Worm (Caenorhabditis elegans) whole organism, young adult: ENCODE data around the gene W02A2.8.

Experiments used
- B0035.1 ChIP-seq: sonication (generic microtip); optimal IDR thresholded peaks from 2 replicates; lab custom pipeline; 2016; ENCODE audit warnings: missing genetic modification characterization, mild to moderate bottlenecking, missing compliant biosample characterization, missing genotype, missing genetic modification reagents
- B0261.1 ChIP-seq: sonication (generic microtip); optimal IDR thresholded peaks from 2 replicates; lab custom pipeline; 2016; ENCODE audit warnings: mild to moderate bottlenecking, missing genetic modification characterization, moderate library complexity, missing compliant biosample characterization
- B0336.3 ChIP-seq: fragments of 200-800 bp; sonication (Bioruptor generic); IDR thresholded peaks from 2 replicates; pipeline ENCODE4 v1.3.6; 2022; ENCODE audit warnings: missing genetic modification characterization, missing compliant biosample characterization
- D2030.7 ChIP-seq: fragments of 200-800 bp; sonication (Bioruptor generic); IDR thresholded peaks from 2 replicates; pipeline ENCODE4 v1.3.6; 2022; ENCODE audit warnings: missing genetic modification reagents, missing genetic modification characterization, missing compliant biosample characterization
- F22D6.2 ChIP-seq: sonication (generic microtip); optimal IDR thresholded peaks from 2 replicates; lab custom pipeline; 2016; ENCODE audit warnings: mild to moderate bottlenecking, missing genetic modification characterization, missing compliant biosample characterization
- F49E8.2 ChIP-seq: sonication (generic microtip); optimal IDR thresholded peaks from 3 replicates; lab custom pipeline; 2017; ENCODE audit warnings: missing genetic modification characterization, mild to moderate bottlenecking, missing compliant biosample characterization, antibody characterized with exemption, moderate library complexity; ENCODE audit not compliant: insufficient read depth
- T07F8.4 ChIP-seq: sonication (generic microtip); optimal IDR thresholded peaks from 2 replicates; lab custom pipeline; 2016; ENCODE audit warnings: mild to moderate bottlenecking, missing genetic modification characterization, moderate library complexity, missing compliant biosample characterization
- T26A5.8 ChIP-seq: sonication (generic microtip); optimal IDR thresholded peaks from 2 replicates; lab custom pipeline; 2016; ENCODE audit warnings: missing genetic modification characterization, missing compliant biosample characterization
- Y53G8AR.9 ChIP-seq: fragments of 200-800 bp; sonication (Bioruptor generic); conservative IDR thresholded peaks from 2 replicates; pipeline ENCODE4 v1.3.6; 2022; ENCODE audit warnings: missing genetic modification reagents, missing genetic modification characterization, missing compliant biosample characterization
- Y56A3A.18 ChIP-seq: fragments of 200-800 bp; sonication (Bioruptor generic); IDR thresholded peaks from 2 replicates; pipeline ENCODE4 v1.3.6; 2022; ENCODE audit warnings: missing genetic modification reagents, missing genetic modification characterization, missing compliant biosample characterization
- Y79H2A.3 ChIP-seq: fragments of 200-800 bp; sonication (Bioruptor generic); conservative IDR thresholded peaks from 2 replicates; pipeline ENCODE4 v1.3.6; 2022; ENCODE audit warnings: missing genetic modification reagents, missing genetic modification characterization, missing compliant biosample characterization
- ZK185.1 ChIP-seq: sonication (generic microtip); optimal IDR thresholded peaks from 2 replicates; lab custom pipeline; 2016; ENCODE audit warnings: mild to moderate bottlenecking, missing genetic modification characterization, missing compliant biosample characterization; ENCODE audit not compliant: poor library complexity, severe bottlenecking
- aptf-2 ChIP-seq: fragments of 200-800 bp; sonication (Bioruptor generic); conservative IDR thresholded peaks from 2 replicates; pipeline ENCODE4 v1.3.6; 2022; ENCODE audit warnings: missing genetic modification reagents, missing genetic modification characterization, missing compliant biosample characterization
- attf-5 ChIP-seq: fragments of 200-800 bp; sonication (Bioruptor generic); optimal IDR thresholded peaks from 2 replicates; lab custom pipeline; 2018; ENCODE audit warnings: mild to moderate bottlenecking, missing genetic modification characterization, missing compliant biosample characterization
- bed-1 ChIP-seq: fragments of 200-800 bp; sonication (Bioruptor generic); IDR thresholded peaks from 2 replicates; pipeline ENCODE4 v1.3.6; 2022; ENCODE audit warnings: missing genetic modification reagents, missing genetic modification characterization, missing compliant biosample characterization
- cebp-1 ChIP-seq, 2 experiments: fragments of 200-800 bp in 1 of 2; sonication (Bioruptor generic) in 1 of 2; sonication (generic microtip) in 1 of 2; IDR thresholded peaks in 1 of 2; optimal IDR thresholded peaks in 1 of 2; 2 replicates each; pipeline versions ENCODE4 v1.3.6 to Lab custom; 2017 to 2022; ENCODE audit warnings: missing compliant biosample characterization in 2 of 2, missing genetic modification characterization in 2 of 2, mild to moderate bottlenecking in 1 of 2, missing genetic modification reagents in 1 of 2, moderate library complexity in 1 of 2
- cebp-2 ChIP-seq: fragments of 200-800 bp; sonication (Bioruptor generic); IDR thresholded peaks from 2 replicates; pipeline ENCODE4 v1.3.6; 2022; ENCODE audit warnings: missing genetic modification characterization, missing compliant biosample characterization
- ceh-27 ChIP-seq: fragments of 200-800 bp; sonication (Bioruptor generic); optimal IDR thresholded peaks from 2 replicates; lab custom pipeline; 2018; ENCODE audit warnings: mild to moderate bottlenecking, missing genetic modification characterization, moderate library complexity, missing compliant biosample characterization
- ceh-79 ChIP-seq: sonication (generic microtip); optimal IDR thresholded peaks from 2 replicates; lab custom pipeline; 2017; ENCODE audit warnings: mild to moderate bottlenecking, missing genetic modification characterization, missing compliant biosample characterization
- die-1 ChIP-seq: sonication (generic microtip); optimal IDR thresholded peaks from 2 replicates; lab custom pipeline; 2016; ENCODE audit warnings: missing genotype, mild to moderate bottlenecking, missing genetic modification characterization, missing compliant biosample characterization
- dox-1 ChIP-seq: fragments of 200-800 bp; sonication (Bioruptor generic); IDR thresholded peaks from 2 replicates; pipeline ENCODE4 v1.3.6; 2022; ENCODE audit warnings: missing genetic modification reagents, missing genetic modification characterization, missing compliant biosample characterization
- dpff-1 ChIP-seq: sonication (generic microtip); optimal IDR thresholded peaks from 2 replicates; lab custom pipeline; 2017; ENCODE audit warnings: mild to moderate bottlenecking, missing genetic modification characterization, missing compliant biosample characterization
- gei-17 ChIP-seq: fragments of 200-800 bp; sonication (Bioruptor generic); optimal IDR thresholded peaks from 2 replicates; lab custom pipeline; 2018; ENCODE audit warnings: mild to moderate bottlenecking, missing genetic modification characterization, missing compliant biosample characterization
- hmg-1.2 ChIP-seq: fragments of 200-800 bp; sonication (Bioruptor generic); IDR thresholded peaks from 2 replicates; pipeline ENCODE4 v1.3.6; 2022; ENCODE audit warnings: missing genetic modification reagents, missing genetic modification characterization, missing compliant biosample characterization
- hmg-20 ChIP-seq: fragments of 200-800 bp; sonication (Bioruptor generic); IDR thresholded peaks from 2 replicates; pipeline ENCODE4 v1.3.6; 2022; ENCODE audit warnings: missing genetic modification reagents, missing genetic modification characterization, missing compliant biosample characterization
- hsf-1 ChIP-seq: fragments of 200-800 bp; sonication (Bioruptor generic); IDR thresholded peaks from 2 replicates; pipeline ENCODE4 v1.3.6; 2022; ENCODE audit warnings: missing genetic modification reagents, missing genetic modification characterization, missing compliant biosample characterization
- lin-40 ChIP-seq: sonication (generic microtip); optimal IDR thresholded peaks from 2 replicates; lab custom pipeline; 2016; ENCODE audit warnings: missing genetic modification characterization, mild to moderate bottlenecking, missing compliant biosample characterization, missing genotype, missing genetic modification reagents
- lin-54 ChIP-seq: fragments of 200-800 bp; sonication (Bioruptor generic); optimal IDR thresholded peaks from 2 replicates; lab custom pipeline; 2018; ENCODE audit warnings: mild to moderate bottlenecking, missing genetic modification characterization, missing compliant biosample characterization
- lir-1 ChIP-seq: fragments of 200-800 bp; sonication (Bioruptor generic); conservative IDR thresholded peaks from 2 replicates; pipeline ENCODE4 v1.3.6; 2022; ENCODE audit warnings: missing genetic modification reagents, missing genetic modification characterization, missing compliant biosample characterization
- madf-3 ChIP-seq: fragments of 200-800 bp; sonication (Bioruptor generic); IDR thresholded peaks from 2 replicates; pipeline ENCODE4 v1.3.6; 2022; ENCODE audit warnings: missing genetic modification reagents, missing genetic modification characterization, missing compliant biosample characterization
- mcd-1 ChIP-seq: fragments of 200-800 bp; sonication (Bioruptor generic); IDR thresholded peaks from 2 replicates; pipeline ENCODE4 v1.3.6; 2022; ENCODE audit warnings: missing genetic modification reagents, missing genetic modification characterization, missing compliant biosample characterization
- nfyb-1 ChIP-seq: fragments of 200-800 bp; sonication (Bioruptor generic); IDR thresholded peaks from 2 replicates; pipeline ENCODE4 v1.3.6; 2022; ENCODE audit warnings: missing genetic modification reagents, missing genetic modification characterization, missing compliant biosample characterization
- nhr-80 ChIP-seq: sonication (generic microtip); optimal IDR thresholded peaks from 2 replicates; lab custom pipeline; 2016; ENCODE audit warnings: missing genetic modification characterization, missing compliant biosample characterization
- pbrm-1 ChIP-seq: fragments of 200-800 bp; sonication (Bioruptor generic); IDR thresholded peaks from 2 replicates; pipeline ENCODE4 v1.3.6; 2022; ENCODE audit warnings: missing genetic modification reagents, missing genetic modification characterization, missing compliant biosample characterization
- repo-1 ChIP-seq: sonication (generic microtip); optimal IDR thresholded peaks from 2 replicates; lab custom pipeline; 2017; ENCODE audit warnings: mild to moderate bottlenecking, missing genetic modification characterization, missing compliant biosample characterization
- snpc-3.4 ChIP-seq: sonication (generic microtip); optimal IDR thresholded peaks from 2 replicates; lab custom pipeline; 2017; ENCODE audit warnings: missing genetic modification characterization, mild to moderate bottlenecking, missing compliant biosample characterization, antibody characterized with exemption, moderate library complexity, missing genotype, missing genetic modification reagents
- tbp1 ChIP-seq: fragments of 200-800 bp; sonication (Bioruptor generic); optimal IDR thresholded peaks from 2 replicates; lab custom pipeline; 2018; ENCODE audit warnings: mild to moderate bottlenecking, missing genetic modification characterization, missing compliant biosample characterization
- tlf-1 ChIP-seq: fragments of 200-800 bp; sonication (Bioruptor generic); optimal IDR thresholded peaks from 2 replicates; lab custom pipeline; 2018; ENCODE audit warnings: mild to moderate bottlenecking, missing genetic modification characterization, missing compliant biosample characterization
- xnd-1 ChIP-seq: sonication (generic microtip); optimal IDR thresholded peaks from 2 replicates; lab custom pipeline; 2016; ENCODE audit warnings: missing genotype, missing genetic modification reagents, missing genetic modification characterization, missing compliant biosample characterization
- zim-3 ChIP-seq: sonication (generic microtip); optimal IDR thresholded peaks from 2 replicates; lab custom pipeline; 2017; ENCODE audit warnings: mild to moderate bottlenecking, missing genetic modification characterization, moderate library complexity, missing compliant biosample characterization
- ztf-26 ChIP-seq: sonication (generic microtip); optimal IDR thresholded peaks from 2 replicates; lab custom pipeline; 2017; ENCODE audit warnings: missing genetic modification characterization, missing compliant biosample characterization

Gene W02A2.8

DNA sequence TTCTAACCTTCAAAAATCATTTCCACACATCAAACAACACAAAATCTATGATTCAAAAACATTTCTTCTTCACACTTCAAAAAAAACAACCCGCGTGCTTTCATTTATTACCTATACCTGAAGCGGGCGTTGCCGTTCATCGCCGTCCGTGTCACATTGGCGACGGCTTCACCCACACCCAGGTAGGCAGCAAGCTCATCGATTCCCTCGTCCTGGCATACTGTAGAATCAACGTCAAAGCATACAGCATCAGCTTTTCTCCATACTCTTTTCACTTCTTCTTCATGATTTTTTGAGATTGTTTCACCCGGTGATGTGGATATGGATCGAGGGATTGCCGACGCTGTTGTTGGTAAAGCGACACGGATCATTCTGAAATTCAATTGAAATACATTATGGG, 33.8 kb upstream of the W02A2.8 start:
- TF ChIP-seq D2030.7 (GFP tag; lab: Robert Waterston, UW): no peak
- 0 out of 2 replicates have a peak, but pooled peaks have one; percentile 28 for TF ChIP-seq dox-1 (GFP tag; lab: Robert Waterston, UW)
- TF ChIP-seq Y53G8AR.9 (GFP tag; lab: Robert Waterston, UW): no peak
- peak; percentile 35 for TF ChIP-seq ztf-26 (tag; lab: Kevin White, UChicago)
- TF ChIP-seq hsf-1: 0 out of 2 replicates have a peak, but pooled peaks have one; percentile 40
- peak; percentile 67 for TF ChIP-seq zim-3 (tag; lab: Kevin White, UChicago)

DNA sequence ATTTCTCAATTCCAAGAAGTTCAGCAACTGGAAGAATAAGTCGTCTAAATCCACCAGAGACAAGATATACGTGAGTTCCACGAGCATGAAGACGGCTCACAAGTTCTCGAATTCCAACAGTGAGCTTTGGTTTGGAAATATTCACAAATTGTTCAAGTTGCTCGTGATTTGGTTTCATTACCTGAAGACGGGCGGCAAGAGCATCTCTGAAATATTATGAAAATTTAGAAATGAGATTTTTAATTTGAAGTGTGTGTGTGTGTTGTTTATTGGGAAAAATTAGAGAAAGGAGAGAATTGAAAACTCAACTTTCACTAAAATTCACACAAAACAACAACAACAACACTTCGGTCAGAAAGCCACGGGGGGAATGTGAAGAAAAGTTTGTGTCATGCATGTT, 32.4 kb upstream of the W02A2.8 start:
- TF ChIP-seq bed-1 (GFP tag; lab: Robert Waterston, UW) (no peak), xnd-1 (tag; lab: Kevin White, UChicago) (no peak), F49E8.2 (tag; lab: Kevin White, UChicago) (no peak), repo-1 (tag; lab: Kevin White, UChicago) (peak; percentile 52)

ce11 chrIV:13389237-13389636, 30.8 kb upstream of the W02A2.8 start:
- TF ChIP-seq B0261.1 (tag; lab: Kevin White, UChicago): no peak
- TF ChIP-seq pbrm-1 (GFP tag; lab: Robert Waterston, UW): 0 out of 2 replicates have a peak, but pooled peaks have one; percentile 6
- peak; percentile 74 for TF ChIP-seq ZK185.1 (tag; lab: Kevin White, UChicago)

- peak; percentile 67; the same call in 1 of the 2 replicates for TF ChIP-seq Y56A3A.18
- peak; percentile 20 for TF ChIP-seq gei-17
- TF ChIP-seq ceh-27 (GFP tag; lab: Kevin White, UChicago): peak; percentile 18
- TF ChIP-seq tlf-1 (GFP tag; lab: Kevin White, UChicago): peak; percentile 29
- TF ChIP-seq dpff-1 (tag; lab: Kevin White, UChicago): peak; percentile 50
- TF ChIP-seq tbp1 (GFP tag; lab: Kevin White, UChicago): no peak
- no peak for TF ChIP-seq zim-3 (tag; lab: Kevin White, UChicago)
- TF ChIP-seq mcd-1 (GFP tag; lab: Robert Waterston, UW): peak; percentile 51
- TF ChIP-seq hmg-20 (GFP tag; lab: Robert Waterston, UW): 0 out of 2 replicates have a peak, but pooled peaks have one; percentile 3
- TF ChIP-seq lin-54 (GFP tag; lab: Kevin White, UChicago): no peak
- peak; percentile 21 for TF ChIP-seq hmg-1.2 (GFP tag; lab: Robert Waterston, UW)
- TF ChIP-seq nhr-80 (tag; lab: Kevin White, UChicago): no peak
- TF ChIP-seq madf-3 (GFP tag; lab: Robert Waterston, UW): 0 out of 2 replicates have a peak, but pooled peaks have one; percentile 60
- TF ChIP-seq die-1: no peak
- no peak for TF ChIP-seq T07F8.4 (tag; lab: Kevin White, UChicago)
- no peak for TF ChIP-seq T26A5.8 (tag; lab: Kevin White, UChicago)
- TF ChIP-seq attf-5 (GFP tag; lab: Kevin White, UChicago): no peak
- no peak for TF ChIP-seq Y79H2A.3 (GFP tag; lab: Robert Waterston, UW)
- no peak for TF ChIP-seq ceh-79 (tag; lab: Kevin White, UChicago)
- peak; percentile 71 for TF ChIP-seq pbrm-1 (GFP tag; lab: Robert Waterston, UW)
- no peak for TF ChIP-seq lir-1 (GFP tag; lab: Robert Waterston, UW)
- TF ChIP-seq lin-40 (tag; lab: Kevin White, UChicago): peak; percentile 47
- 0 out of 2 replicates have a peak, but pooled peaks have one; percentile 57 for TF ChIP-seq Y53G8AR.9 (GFP tag; lab: Robert Waterston, UW)
- TF ChIP-seq aptf-2 (GFP tag; lab: Robert Waterston, UW): no peak
- TF ChIP-seq B0035.1 (tag; lab: Kevin White, UChicago): peak; percentile 74
- TF ChIP-seq F22D6.2: peak; percentile 29
- TF ChIP-seq cebp-2 (GFP tag; lab: Robert Waterston, UW): 0 out of 2 replicates have a peak, but pooled peaks have one; percentile 32
- TF ChIP-seq B0336.3 (GFP tag; lab: Robert Waterston, UW): peak; percentile 70
- TF ChIP-seq repo-1 (tag; lab: Kevin White, UChicago): peak; percentile 82
- peak; percentile 30 for TF ChIP-seq snpc-3.4 (tag; lab: Kevin White, UChicago)
- peak; percentile 36 for TF ChIP-seq ZK185.1 (tag; lab: Kevin White, UChicago)
- no peak for TF ChIP-seq cebp-1 (GFP tag; IDR thresholded peaks at IDR 0.05; lab: Robert Waterston, UW)
- TF ChIP-seq cebp-1 (tag; optimal IDR thresholded peaks at IDR 0.05; lab: Kevin White, UChicago): peak; percentile 56
- no peak for TF ChIP-seq hsf-1
- TF ChIP-seq nfyb-1 (GFP tag; lab: Robert Waterston, UW): 0 out of 2 replicates have a peak, but pooled peaks have one; percentile 34
Measured at ce11 chrIV:13388779-13389178, 30.4 kb upstream of the W02A2.8 start.
